Fruit fly (Drosophila melanogaster) whole organism, adult: ENCODE measurements around the gene CG5445.

Experiments
- CG11617 ChIP-seq: fragments of 200-800 bp; sonication (Bioruptor generic); optimal IDR thresholded peaks from 2 replicates; lab custom pipeline; 2017; ENCODE audit warnings: mild to moderate bottlenecking, missing biosample characterization, missing genetic modification reagents, missing genetic modification characterization
- CG12768 ChIP-seq: fragments of 200-800 bp; sonication (Bioruptor generic); optimal IDR thresholded peaks from 2 replicates; lab custom pipeline; 2017; ENCODE audit warnings: missing biosample characterization, missing genetic modification characterization, mild to moderate bottlenecking, moderate library complexity, missing genetic modification reagents
- CG14711 ChIP-seq: fragments of 200-800 bp; sonication (Bioruptor generic); optimal IDR thresholded peaks from 2 replicates; lab custom pipeline; 2018; ENCODE audit warnings: missing biosample characterization, mild to moderate bottlenecking, missing genetic modification characterization, moderate library complexity
- CG1620 ChIP-seq: fragments of 200-800 bp; sonication (Bioruptor generic); optimal IDR thresholded peaks from 2 replicates; lab custom pipeline; 2016; ENCODE audit warnings: missing biosample characterization, missing genetic modification characterization
- CG33017 ChIP-seq: fragments of 200-800 bp; sonication (Bioruptor generic); optimal IDR thresholded peaks from 2 replicates; lab custom pipeline; 2018; ENCODE audit warnings: missing biosample characterization, mild to moderate bottlenecking, missing genetic modification characterization, moderate library complexity
- CG5204 ChIP-seq: fragments of 200-800 bp; sonication (Bioruptor generic); optimal IDR thresholded peaks from 2 replicates; lab custom pipeline; 2016; ENCODE audit warnings: missing biosample characterization, missing genetic modification characterization
- CG7045 ChIP-seq: fragments of 200-800 bp; sonication (Bioruptor generic); optimal IDR thresholded peaks from 2 replicates; lab custom pipeline; 2017; ENCODE audit warnings: missing biosample characterization, mild to moderate bottlenecking, missing genetic modification characterization
- CG7101 ChIP-seq: fragments of 200-800 bp; sonication (Bioruptor generic); optimal IDR thresholded peaks from 2 replicates; lab custom pipeline; 2018; ENCODE audit warnings: missing biosample characterization, mild to moderate bottlenecking, missing genetic modification characterization, moderate library complexity
- Clk ChIP-seq: fragments of 200-800 bp; sonication (Bioruptor generic); optimal IDR thresholded peaks from 2 replicates; lab custom pipeline; 2017; ENCODE audit warnings: missing biosample characterization, missing genetic modification characterization
- Crg-1 ChIP-seq: fragments of 200-800 bp; sonication (Bioruptor generic); optimal IDR thresholded peaks from 2 replicates; lab custom pipeline; 2016; ENCODE audit warnings: missing biosample characterization, missing genetic modification characterization
- Hr96 ChIP-seq: fragments of 200-800 bp; sonication (Bioruptor generic); optimal IDR thresholded peaks from 2 replicates; lab custom pipeline; 2016; ENCODE audit warnings: missing biosample characterization, missing genetic modification characterization
- Mnt ChIP-seq: fragments of 200-800 bp; sonication (Bioruptor generic); optimal IDR thresholded peaks from 2 replicates; lab custom pipeline; 2016; ENCODE audit warnings: missing biosample characterization, mild to moderate bottlenecking, missing genetic modification characterization
- bab1 ChIP-seq: fragments of 200-800 bp; sonication (Bioruptor generic); optimal IDR thresholded peaks from 3 replicates; lab custom pipeline; 2019; ENCODE audit warnings: missing biosample characterization, mild to moderate bottlenecking, missing genetic modification characterization, moderate library complexity
- cic ChIP-seq: fragments of 200-800 bp; sonication (Bioruptor generic); optimal IDR thresholded peaks from 2 replicates; lab custom pipeline; 2017; ENCODE audit warnings: missing biosample characterization, mild to moderate bottlenecking, missing genetic modification characterization, moderate library complexity
- cnc ChIP-seq, 2 experiments: fragments of >200 bp; optimal IDR thresholded peaks; 2 replicates each; lab custom pipeline; 2017
- kay ChIP-seq: fragments of 200-800 bp; sonication (Bioruptor generic); peaks from one replicate; lab custom pipeline; 2016; ENCODE audit warnings: missing biosample characterization, missing genetic modification characterization, borderline replicate concordance
- ovo ChIP-seq: fragments of 200-800 bp; sonication (Bioruptor generic); optimal IDR thresholded peaks from 2 replicates; lab custom pipeline; 2016; ENCODE audit warnings: missing biosample characterization, missing genetic modification characterization
- pad ChIP-seq: fragments of 200-800 bp; sonication (Bioruptor generic); optimal IDR thresholded peaks from 3 replicates; lab custom pipeline; 2017; ENCODE audit warnings: missing biosample characterization, missing genetic modification characterization, mild to moderate bottlenecking, moderate library complexity, missing genetic modification reagents
- tj ChIP-seq: fragments of 200-800 bp; sonication (Bioruptor generic); optimal IDR thresholded peaks from 3 replicates; lab custom pipeline; 2017; ENCODE audit warnings: missing biosample characterization, mild to moderate bottlenecking, missing genetic modification characterization, moderate library complexity
- toe ChIP-seq: fragments of 200-800 bp; sonication (Bioruptor generic); optimal IDR thresholded peaks from 2 replicates; lab custom pipeline; 2016; ENCODE audit warnings: missing biosample characterization, missing genetic modification characterization

Gene CG5445

DNA sequence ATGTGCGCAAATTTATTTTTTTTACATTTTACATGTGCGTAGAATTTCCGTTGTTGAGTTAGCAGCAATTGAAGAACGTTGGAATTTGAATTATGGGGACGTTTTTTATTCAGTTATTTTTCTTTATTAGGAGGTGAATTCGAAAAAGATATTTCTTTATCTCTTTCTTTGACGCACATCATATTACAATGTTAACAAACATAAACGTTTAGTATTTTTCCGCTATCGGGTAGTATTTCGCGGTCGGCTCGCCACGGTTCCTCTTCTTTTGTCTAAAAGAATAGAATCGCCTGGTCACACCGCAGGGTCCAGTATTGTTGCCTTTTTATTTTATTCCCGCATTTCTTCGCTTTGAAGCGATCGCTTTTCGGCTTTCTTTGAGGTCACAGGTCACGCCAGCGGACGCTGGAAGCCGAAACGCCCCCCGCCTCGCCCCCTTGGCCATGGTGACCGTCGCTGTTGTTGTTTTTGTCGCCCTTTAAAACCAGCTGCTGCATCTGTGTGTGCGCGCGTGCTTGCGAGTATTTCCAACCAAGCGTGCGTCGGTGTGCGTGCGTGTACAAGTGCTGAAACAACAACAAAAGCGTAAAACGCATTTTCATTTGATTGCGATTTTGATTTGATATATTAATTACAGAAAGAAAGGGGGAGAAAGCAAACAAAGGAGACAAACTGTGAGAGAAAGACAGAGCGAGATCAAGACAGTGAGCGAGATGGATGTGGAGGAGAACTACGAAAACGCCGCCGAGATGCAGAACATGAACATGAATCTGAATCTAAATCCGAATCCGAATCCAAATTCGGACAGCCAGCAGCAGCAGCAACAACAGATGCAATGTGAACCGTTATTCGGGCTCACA is 20.1 kb downstream of the CG5445 start:
- TF ChIP-seq bab1 (GFP tag; lab: Kevin White, UChicago) (peak; percentile 40), Mnt (GFP tag; lab: Kevin White, UChicago) (peak; percentile 85), cic (GFP tag; lab: Kevin White, UChicago) (peak; percentile 25), cnc (optimal IDR thresholded peaks at IDR 0.05; lab: Kevin White, UChicago) (no peak), CG14711 (tag; lab: Kevin White, UChicago) (peak; percentile 48)

DNA sequence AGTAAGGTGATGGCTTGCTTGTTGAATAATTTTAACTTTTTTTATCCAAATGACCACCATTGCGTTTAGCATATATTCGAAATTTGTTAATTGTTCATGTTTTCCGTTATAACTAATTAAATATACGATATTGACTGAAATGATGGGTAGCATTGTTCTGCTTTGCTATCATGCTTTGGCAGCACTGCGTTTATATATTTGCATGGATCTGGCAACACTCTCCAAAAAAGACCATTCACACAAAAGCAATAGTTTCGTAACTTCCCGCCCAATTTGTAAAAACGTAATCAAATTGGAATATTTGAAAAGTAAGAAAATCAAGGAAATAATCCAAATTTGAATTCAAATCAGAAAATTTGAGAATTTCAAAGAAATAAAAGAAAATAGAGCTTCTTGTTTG is 23.2 kb downstream of the CG5445 start:
- TF ChIP-seq bab1 (GFP tag; lab: Kevin White, UChicago) (peak; percentile 50), ovo (peak; percentile 17), CG7045 (GFP tag; lab: Kevin White, UChicago) (no peak), CG11617 (GFP tag; lab: Kevin White, UChicago) (no peak)

- TF ChIP-seq tj (no peak), cic (GFP tag; lab: Kevin White, UChicago) (no peak), Mnt (GFP tag; lab: Kevin White, UChicago) (no peak), CG14711 (tag; lab: Kevin White, UChicago) (no peak), Hr96 (GFP tag; lab: Kevin White, UChicago) (no peak), CG11617 (GFP tag; lab: Kevin White, UChicago) (no peak), CG33017 (tag; lab: Kevin White, UChicago) (no peak), toe (GFP tag; lab: Kevin White, UChicago) (no peak), CG12768 (GFP tag; lab: Kevin White, UChicago) (no peak), kay (GFP tag; lab: Kevin White, UChicago) (no peak), CG7045 (GFP tag; lab: Kevin White, UChicago) (no peak), Clk (no peak), cnc (optimal IDR thresholded peaks at IDR 0.05; lab: Kevin White, UChicago) (no peak), pad (no peak), CG1620 (no peak)
These were observed 25.9 kb downstream of the CG5445 start for dm6 chrX:17308211-17308610.

- no peak for TF ChIP-seq bab1 (GFP tag; lab: Kevin White, UChicago)
- no peak for TF ChIP-seq pad
- no peak for TF ChIP-seq CG33017 (tag; lab: Kevin White, UChicago)
- no peak for TF ChIP-seq CG7045 (GFP tag; lab: Kevin White, UChicago)
These were observed 31.1 kb downstream of the CG5445 start for dm6 chrX:17313346-17313745.

- TF ChIP-seq Crg-1 (no peak), tj (no peak), CG11617 (GFP tag; lab: Kevin White, UChicago) (no peak), ovo (no peak), CG5204 (GFP tag; lab: Kevin White, UChicago) (no peak), CG14711 (tag; lab: Kevin White, UChicago) (no peak), Clk (no peak), CG33017 (tag; lab: Kevin White, UChicago) (no peak)
These were observed 31.9 kb downstream of the CG5445 start, which contains the start of gene B-H2 for dm6 chrX:17314213-17314612. Gene B-H2, plus strand, starts transcription at chrX:17314581.

DNA sequence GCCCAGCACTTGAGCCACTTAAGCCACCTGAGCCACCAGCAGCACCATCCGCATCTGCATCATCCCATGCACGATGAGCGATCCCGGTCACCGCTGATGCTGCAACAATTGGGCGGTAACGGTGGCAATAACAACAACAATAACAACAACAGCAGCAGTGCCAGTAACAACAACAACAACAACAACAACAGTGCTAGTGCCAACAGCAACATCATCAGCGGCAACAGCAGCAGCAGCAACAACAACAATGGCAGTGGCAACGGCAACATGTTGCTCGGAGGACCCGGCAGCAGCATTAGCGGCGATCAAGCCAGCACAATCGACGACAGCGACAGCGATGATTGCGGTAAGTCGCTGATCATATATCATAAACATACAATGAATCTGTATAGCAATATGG is 33.3 kb downstream of the CG5445 start:
- TF ChIP-seq Mnt (GFP tag; lab: Kevin White, UChicago) (no peak), ovo (no peak), CG5204 (GFP tag; lab: Kevin White, UChicago) (no peak), CG7101 (tag; lab: Kevin White, UChicago) (no peak), tj (no peak), CG11617 (GFP tag; lab: Kevin White, UChicago) (no peak), CG14711 (tag; lab: Kevin White, UChicago) (no peak), CG7045 (GFP tag; lab: Kevin White, UChicago) (no peak), bab1 (GFP tag; lab: Kevin White, UChicago) (no peak), Crg-1 (no peak), kay (GFP tag; lab: Kevin White, UChicago) (no peak), pad (no peak), CG1620 (no peak)

DNA sequence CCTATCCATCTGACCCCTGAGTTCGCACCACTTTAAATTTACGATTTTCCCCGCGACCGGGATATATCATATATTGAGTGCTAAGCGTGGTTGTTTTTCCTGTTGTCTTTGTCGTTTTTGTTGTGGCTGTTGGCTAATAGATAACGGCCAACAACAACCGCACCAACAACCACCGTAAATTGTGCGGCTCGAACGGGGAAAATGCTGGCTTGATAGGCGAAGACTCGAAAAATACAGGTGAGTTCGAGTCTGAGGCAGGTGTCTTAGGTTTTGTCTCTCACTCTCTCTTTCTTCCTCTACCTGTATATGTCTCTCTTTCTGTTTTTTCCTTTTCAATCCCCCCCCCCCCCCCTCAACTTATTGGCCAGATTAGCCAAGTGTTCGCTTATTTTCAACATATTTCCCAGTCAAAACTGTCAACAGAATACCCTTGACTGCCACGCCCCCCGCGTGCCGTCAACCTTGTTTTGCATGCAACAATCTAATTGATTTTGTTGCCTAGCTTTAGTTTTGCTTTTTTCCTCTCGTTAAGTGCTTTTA is 34.5 kb downstream of the CG5445 start:
- TF ChIP-seq bab1 (GFP tag; lab: Kevin White, UChicago) (no peak), CG1620 (no peak), Crg-1 (no peak), cnc (optimal IDR thresholded peaks at IDR 0.05; lab: Kevin White, UChicago) (no peak), toe (GFP tag; lab: Kevin White, UChicago) (no peak), CG33017 (tag; lab: Kevin White, UChicago) (no peak), cic (GFP tag; lab: Kevin White, UChicago) (no peak), kay (GFP tag; lab: Kevin White, UChicago) (no peak), CG11617 (GFP tag; lab: Kevin White, UChicago) (no peak), Hr96 (GFP tag; lab: Kevin White, UChicago) (no peak), Clk (no peak), pad (no peak), CG14711 (tag; lab: Kevin White, UChicago) (no peak), tj (no peak), CG12768 (GFP tag; lab: Kevin White, UChicago) (no peak), CG7101 (tag; lab: Kevin White, UChicago) (no peak)
